Fruit fly (Drosophila melanogaster) whole organism, embryonic: ENCODE measurements around the gene CG7914.

Experiments used
- BEAF-32 ChIP-seq: fragments of 200-800 bp; sonication (Bioruptor generic); optimal IDR thresholded peaks from 3 replicates; lab custom pipeline; 2017; ENCODE audit warnings: missing biosample characterization, missing genetic modification characterization, mild to moderate bottlenecking, moderate library complexity, missing genetic modification reagents
- BtbVII ChIP-seq: fragments of 200-800 bp; sonication (Bioruptor generic); optimal IDR thresholded peaks from 3 replicates; lab custom pipeline; 2017; ENCODE audit warnings: missing biosample characterization, mild to moderate bottlenecking, missing genetic modification characterization
- CG10274 ChIP-seq: fragments of 200-800 bp; sonication (Bioruptor generic); optimal IDR thresholded peaks from 3 replicates; lab custom pipeline; 2017; ENCODE audit warnings: missing biosample characterization, mild to moderate bottlenecking, missing genetic modification characterization
- CG11247 ChIP-seq: fragments of 200-800 bp; sonication (Bioruptor generic); IDR thresholded peaks from 2 replicates; pipeline ENCODE4 v1.3.6; 2022; ENCODE audit warnings: missing biosample characterization, missing genetic modification characterization
- CG11456 ChIP-seq: fragments of 200-800 bp; sonication (Bioruptor generic); IDR thresholded peaks from 3 replicates; pipeline ENCODE4 v1.3.6; 2022; ENCODE audit warnings: missing biosample characterization, missing genetic modification characterization
- CG12659 ChIP-seq: fragments of 200-800 bp; sonication (Bioruptor generic); optimal IDR thresholded peaks from 3 replicates; lab custom pipeline; 2017; ENCODE audit warnings: mild to moderate bottlenecking, missing biosample characterization, missing genetic modification reagents, missing genetic modification characterization
- CG17359 ChIP-seq: fragments of 200-800 bp; sonication (Bioruptor generic); optimal IDR thresholded peaks from 3 replicates; lab custom pipeline; 2018; ENCODE audit warnings: missing biosample characterization, mild to moderate bottlenecking, missing genetic modification characterization, moderate library complexity
- CG18476 ChIP-seq: fragments of 200-800 bp; sonication (Bioruptor generic); optimal IDR thresholded peaks from 2 replicates; lab custom pipeline; 2016; ENCODE audit warnings: missing biosample characterization, mild to moderate bottlenecking, missing genetic modification characterization
- CG18619 ChIP-seq: fragments of 200-800 bp; sonication (Bioruptor generic); optimal IDR thresholded peaks from 3 replicates; lab custom pipeline; 2017; ENCODE audit warnings: missing biosample characterization, mild to moderate bottlenecking, missing genetic modification characterization
- CG30020 ChIP-seq: fragments of 200-800 bp; optimal IDR thresholded peaks from 2 replicates; lab custom pipeline; 2019; ENCODE audit warnings: missing biosample characterization, mild to moderate bottlenecking, missing genetic modification characterization, moderate library complexity
- CG33557 ChIP-seq: fragments of 200-800 bp; sonication (Bioruptor generic); optimal IDR thresholded peaks from 2 replicates; lab custom pipeline; 2019; ENCODE audit warnings: missing biosample characterization, mild to moderate bottlenecking, missing genetic modification characterization, moderate library complexity
- CG7372 ChIP-seq: fragments of 200-800 bp; sonication (Bioruptor generic); IDR thresholded peaks from 2 replicates; pipeline ENCODE4 v1.3.6; 2022; ENCODE audit warnings: missing biosample characterization, missing genetic modification characterization
- CG7839 ChIP-seq: fragments of 200-800 bp; sonication (Bioruptor generic); optimal IDR thresholded peaks from 3 replicates; lab custom pipeline; 2018; ENCODE audit warnings: missing biosample characterization, mild to moderate bottlenecking, missing genetic modification characterization, moderate library complexity
- CG8924 ChIP-seq: fragments of 200-800 bp; optimal IDR thresholded peaks from 3 replicates; lab custom pipeline; 2019; ENCODE audit warnings: missing biosample characterization, mild to moderate bottlenecking, missing genetic modification characterization, moderate library complexity
- CG9215 ChIP-seq: fragments of 200-800 bp; sonication (Bioruptor generic); IDR thresholded peaks from 2 replicates; pipeline ENCODE4 v1.3.6; 2022; ENCODE audit warnings: missing biosample characterization, missing genetic modification characterization
- CG9876 ChIP-seq: fragments of 200-800 bp; sonication (Bioruptor generic); optimal IDR thresholded peaks from 2 replicates; lab custom pipeline; 2016; ENCODE audit warnings: missing biosample characterization, missing genetic modification characterization
- CkIIα-i1 ChIP-seq: fragments of 200-800 bp; sonication (Bioruptor generic); IDR thresholded peaks from 2 replicates; pipeline ENCODE4 v1.3.6; 2022; ENCODE audit warnings: missing biosample characterization, missing genetic modification characterization
- D19A ChIP-seq: fragments of 200-800 bp; optimal IDR thresholded peaks from 3 replicates; lab custom pipeline; 2019; ENCODE audit warnings: missing biosample characterization, mild to moderate bottlenecking, missing genetic modification characterization, moderate library complexity
- Dek ChIP-seq: fragments of 200-800 bp; sonication (Bioruptor generic); optimal IDR thresholded peaks from 3 replicates; lab custom pipeline; 2019; ENCODE audit warnings: missing biosample characterization, mild to moderate bottlenecking, missing genetic modification characterization, moderate library complexity
- Doc2 ChIP-seq: fragments of 200-800 bp; sonication (Bioruptor generic); IDR thresholded peaks from 2 replicates; pipeline ENCODE4 v1.3.6; 2022; ENCODE audit warnings: missing biosample characterization, missing genetic modification characterization
- HLHmδ ChIP-seq: fragments of 200-800 bp; sonication (Bioruptor generic); optimal IDR thresholded peaks from 2 replicates; lab custom pipeline; 2018; ENCODE audit warnings: missing biosample characterization, mild to moderate bottlenecking, missing genetic modification characterization, moderate library complexity
- Hr51 ChIP-seq, 2 experiments: fragments of 200-800 bp; sonication (Bioruptor generic); optimal IDR thresholded peaks; 2 replicates in 1 of 2; 3 replicates in 1 of 2; lab custom pipeline; 2016 to 2018; ENCODE audit warnings: missing biosample characterization in 2 of 2, missing genetic modification characterization in 2 of 2, mild to moderate bottlenecking in 1 of 2, moderate library complexity in 1 of 2
- Med ChIP-seq: fragments of 200-800 bp; sonication (Bioruptor generic); peaks from one replicate; lab custom pipeline; 2016; ENCODE audit warnings: missing biosample characterization, missing genetic modification characterization, mild to moderate bottlenecking, inconsistent platforms, moderate library complexity
- Meics ChIP-seq: fragments of 200-800 bp; sonication (Bioruptor generic); optimal IDR thresholded peaks from 2 replicates; lab custom pipeline; 2017; ENCODE audit warnings: missing biosample characterization, mild to moderate bottlenecking, missing genetic modification characterization
- Poxn ChIP-seq: fragments of 200-800 bp; sonication (Bioruptor generic); IDR thresholded peaks from 2 replicates; pipeline ENCODE4 v1.3.6; 2022; ENCODE audit warnings: missing biosample characterization, missing genetic modification characterization
- Six4 ChIP-seq: fragments of 200-800 bp; sonication (Bioruptor generic); optimal IDR thresholded peaks from 2 replicates; lab custom pipeline; 2016; ENCODE audit warnings: missing biosample characterization, missing genetic modification characterization
- ara ChIP-seq: fragments of 200-800 bp; sonication (Bioruptor generic); IDR thresholded peaks from 2 replicates; pipeline ENCODE4 v1.3.6; 2022; ENCODE audit warnings: missing biosample characterization, missing genetic modification characterization
- bab2 ChIP-seq: fragments of 200-800 bp; sonication (Bioruptor generic); optimal IDR thresholded peaks from 2 replicates; lab custom pipeline; 2016; ENCODE audit warnings: missing biosample characterization, missing genetic modification characterization
- btn ChIP-seq: fragments of 200-800 bp; sonication (Bioruptor generic); optimal IDR thresholded peaks from 2 replicates; lab custom pipeline; 2016; ENCODE audit warnings: missing biosample characterization, missing genetic modification characterization
- chif ChIP-seq, 2 experiments: fragments of 200-800 bp; sonication (Bioruptor generic); optimal IDR thresholded peaks; 3 replicates each; lab custom pipeline; 2016; ENCODE audit warnings: missing biosample characterization in 2 of 2, missing genetic modification characterization in 2 of 2
- chm ChIP-seq: fragments of 200-800 bp; sonication (Bioruptor generic); IDR thresholded peaks from 2 replicates; pipeline ENCODE4 v1.3.6; 2022; ENCODE audit warnings: missing biosample characterization, missing genetic modification characterization
- dm ChIP-seq: fragments of 200-800 bp; sonication (Bioruptor generic); optimal IDR thresholded peaks from 3 replicates; lab custom pipeline; 2016; ENCODE audit warnings: missing biosample characterization, missing genetic modification characterization
- esg ChIP-seq: fragments of 200-800 bp; sonication (Bioruptor generic); conservative IDR thresholded peaks from 2 replicates; pipeline ENCODE4 v1.3.6; 2022; ENCODE audit warnings: missing biosample characterization, missing genetic modification characterization
- fu2 ChIP-seq: fragments of 200-800 bp; sonication (Bioruptor generic); optimal IDR thresholded peaks from 2 replicates; lab custom pipeline; 2016; ENCODE audit warnings: missing biosample characterization, missing genetic modification characterization
- jigr1 ChIP-seq: fragments of 200-800 bp; sonication (Bioruptor generic); IDR thresholded peaks from 3 replicates; pipeline ENCODE4 v1.3.6; 2022; ENCODE audit warnings: missing biosample characterization, missing genetic modification characterization
- jumu ChIP-seq: fragments of 200-800 bp; sonication (Bioruptor generic); optimal IDR thresholded peaks from 3 replicates; lab custom pipeline; 2016; ENCODE audit warnings: missing biosample characterization, missing genetic modification characterization
- lola ChIP-seq, 3 experiments: fragments of >200 bp in 2 of 3; fragments of 200-800 bp in 1 of 3; sonication (Bioruptor generic) in 1 of 3; optimal IDR thresholded peaks; 2 replicates each; lab custom pipeline; 2017 to 2019; ENCODE audit warnings: missing biosample characterization in 3 of 3, missing genetic modification characterization in 3 of 3, mild to moderate bottlenecking in 1 of 3, moderate library complexity in 1 of 3
- luna ChIP-seq: fragments of 200-800 bp; sonication (Bioruptor generic); optimal IDR thresholded peaks from 2 replicates; lab custom pipeline; 2016; ENCODE audit warnings: missing biosample characterization, missing genetic modification characterization
- pan ChIP-seq, 4 experiments: fragments of >200 bp in 3 of 4; fragments of 200-800 bp in 1 of 4; sonication (Bioruptor generic) in 1 of 4; optimal IDR thresholded peaks in 3 of 4; IDR thresholded peaks in 1 of 4; 2 replicates each; pipeline versions ENCODE4 v1.3.6 to Lab custom; 2017 to 2022; ENCODE audit warnings: missing biosample characterization in 2 of 4, missing genetic modification characterization in 2 of 4, mixed read lengths in 1 of 4
- peb ChIP-seq: fragments of 200-800 bp; sonication (Bioruptor generic); IDR thresholded peaks from 2 replicates; pipeline ENCODE4 v1.3.6; 2022; ENCODE audit warnings: missing biosample characterization, missing genetic modification characterization
- row ChIP-seq: fragments of 200-800 bp; sonication (Bioruptor generic); IDR thresholded peaks from 3 replicates; pipeline ENCODE4 v1.3.6; 2022; ENCODE audit warnings: missing biosample characterization, missing genetic modification characterization
- sc ChIP-seq, 3 experiments: fragments of >200 bp in 2 of 3; fragments of 200-800 bp in 1 of 3; sonication (Bioruptor generic) in 1 of 3; optimal IDR thresholded peaks; 2 replicates in 2 of 3; 3 replicates in 1 of 3; lab custom pipeline; 2017; ENCODE audit warnings: mild to moderate bottlenecking in 1 of 3, missing biosample characterization in 1 of 3, missing genetic modification characterization in 1 of 3, missing genetic modification reagents in 1 of 3
- sna ChIP-seq: fragments of 200-800 bp; sonication (Bioruptor generic); IDR thresholded peaks from 2 replicates; pipeline ENCODE4 v1.3.6; 2022; ENCODE audit warnings: missing biosample characterization, missing genetic modification characterization; ENCODE audit not compliant: partially characterized antibody
- sug ChIP-seq: fragments of 200-800 bp; optimal IDR thresholded peaks from 2 replicates; lab custom pipeline; 2019; ENCODE audit warnings: missing biosample characterization, mild to moderate bottlenecking, missing genetic modification characterization, moderate library complexity
- tll ChIP-seq, 2 experiments: fragments of 200-800 bp in 1 of 2; fragments of >200 bp in 1 of 2; sonication (Bioruptor generic) in 1 of 2; optimal IDR thresholded peaks; 2 replicates each; lab custom pipeline; 2017 to 2019; ENCODE audit warnings: missing biosample characterization in 2 of 2, missing genetic modification characterization in 2 of 2, mild to moderate bottlenecking in 1 of 2, moderate library complexity in 1 of 2
- toy ChIP-seq: fragments of 200-800 bp; sonication (Bioruptor generic); IDR thresholded peaks from 2 replicates; pipeline ENCODE4 v1.3.6; 2022; ENCODE audit warnings: missing biosample characterization, missing genetic modification characterization
- twi ChIP-seq: fragments of 200-800 bp; optimal IDR thresholded peaks from 2 replicates; lab custom pipeline; 2019; ENCODE audit warnings: missing biosample characterization, mild to moderate bottlenecking, missing genetic modification characterization, moderate library complexity
- zen ChIP-seq: fragments of 200-800 bp; sonication (Bioruptor generic); optimal IDR thresholded peaks from 3 replicates; lab custom pipeline; 2018; ENCODE audit warnings: missing biosample characterization, mild to moderate bottlenecking, missing genetic modification characterization, moderate library complexity
- zfh1 ChIP-seq: fragments of 200-800 bp; sonication (Bioruptor generic); IDR thresholded peaks from 3 replicates; pipeline ENCODE4 v1.3.6; 2022; ENCODE audit warnings: missing biosample characterization, missing genetic modification characterization

CG7914 gene

dm6 chrX:19155922-19156437, 37.3 kb downstream of the CG7914 start (continued):
- TF ChIP-seq CG9876 (GFP tag; lab: Kevin White, UChicago) (no peak), CG18619 (peak; percentile 76), tll (GFP tag; optimal IDR thresholded peaks at IDR 0.05; lab: Kevin White, UChicago) (no peak), Six4 (GFP tag; lab: Kevin White, UChicago) (peak; percentile 79), Poxn (GFP tag; lab: Robert Waterston, UW) (no peak), CG7839 (tag; lab: Kevin White, UChicago) (peak; percentile 89), lola (GFP tag; optimal IDR thresholded peaks at IDR 0.05; lab: Kevin White, UChicago) (peak in 1 of 3 experiments; percentile 96), HLHmδ (no peak), twi (peak; percentile 74), CG7372 (peak; percentile 43), dm (GFP tag; lab: Kevin White, UChicago) (no peak), row (GFP tag; lab: Robert Waterston, UW) (peak; percentile 82), luna (GFP tag; lab: Kevin White, UChicago) (no peak), zen (tag; lab: Kevin White, UChicago) (peak; percentile 95), CG8924 (peak; percentile 88), CkIIα-i1 (no peak), ara (GFP tag; lab: Robert Waterston, UW) (peak; percentile 92), BtbVII (GFP tag; lab: Kevin White, UChicago) (peak; percentile 53), zfh1 (GFP tag; lab: Robert Waterston, UW) (peak; percentile 95), pan (optimal IDR thresholded peaks at IDR 0.05; lab: Kevin White, UChicago) (no peak), pan (GFP tag; optimal IDR thresholded peaks at IDR 0.05 in 1 of 2, IDR thresholded peaks at IDR 0.05 in 1 of 2) (peak in 1 of 2 experiments; percentile 76), CG18476 (GFP tag; lab: Kevin White, UChicago) (peak; percentile 61), btn (GFP tag; lab: Kevin White, UChicago) (peak; percentile 9), CG11456 (GFP tag; lab: Robert Waterston, UW) (peak; percentile 79; the same call in 2 of the 3 replicates), toy (GFP tag; lab: Robert Waterston, UW) (peak; percentile 64), Med (GFP tag; lab: Kevin White, UChicago) (peak; percentile 82), fu2 (GFP tag; lab: Kevin White, UChicago) (no peak), BEAF-32 (no peak), jumu (GFP tag; lab: Kevin White, UChicago) (peak; percentile 37), Meics (GFP tag; lab: Kevin White, UChicago) (peak; percentile 76), Hr51 (GFP tag; optimal IDR thresholded peaks at IDR 0.05; lab: Kevin White, UChicago) (peak; percentile 59 to 64), CG17359 (tag; lab: Kevin White, UChicago) (peak; percentile 73), sug (tag; lab: Kevin White, UChicago) (peak; percentile 35), jigr1 (GFP tag; lab: Robert Waterston, UW) (no peak), CG11247 (GFP tag; lab: Robert Waterston, UW) (peak; percentile 79), chif (GFP tag; optimal IDR thresholded peaks at IDR 0.05; lab: Kevin White, UChicago) (peak in 1 of 2 experiments; percentile 64), CG12659 (peak; percentile 54), CG9215 (GFP tag; lab: Robert Waterston, UW) (peak; percentile 70), bab2 (peak; percentile 29), D19A (tag; lab: Kevin White, UChicago) (peak; percentile 85), sna (GFP tag; lab: Robert Waterston, UW) (no peak), CG30020 (peak; percentile 51), sc (optimal IDR thresholded peaks at IDR 0.05; lab: Kevin White, UChicago) (no peak), sc (GFP tag; optimal IDR thresholded peaks at IDR 0.05; lab: Kevin White, UChicago) (peak; percentile 73), CG10274 (peak; percentile 47), Dek (tag; lab: Kevin White, UChicago) (peak; percentile 57), Doc2 (GFP tag; lab: Robert Waterston, UW) (no peak), esg (peak; percentile 66), chm (peak; percentile 81; the same call in 1 of the 2 replicates), peb (GFP tag; lab: Robert Waterston, UW) (peak; percentile 68), CG33557 (GFP tag; lab: Kevin White, UChicago) (peak; percentile 97)
